Worm (Caenorhabditis elegans): ENCODE data around the gene gpa-13.

- no peak for TF ChIP-seq dao-5 (tag; optimal IDR thresholded peaks at IDR 0.05)
- no peak for TF ChIP-seq W03F9.2 (tag; optimal IDR thresholded peaks at IDR 0.05)
- no peak for TF ChIP-seq him-1 (tag; optimal IDR thresholded peaks at IDR 0.05)
Measured at ce11 chrV:12749558-12749957, 5.2 kb downstream of the gpa-13 start.

Data from whole organism, L4/young adult.